Fruit fly (Drosophila melanogaster) whole organism, embryonic: ENCODE measurements around the gene CG32295.

Experiments
- Antp ChIP-seq: fragments of 200-800 bp; sonication (Bioruptor generic); optimal IDR thresholded peaks from 3 replicates; lab custom pipeline; 2016; ENCODE audit warnings: missing biosample characterization, missing genetic modification characterization
- Atf-2 ChIP-seq: fragments of 200-800 bp; sonication (Bioruptor generic); optimal IDR thresholded peaks from 2 replicates; lab custom pipeline; 2016; ENCODE audit warnings: missing biosample characterization, missing genetic modification characterization
- B-H1 ChIP-seq: fragments of 200-800 bp; sonication (Bioruptor generic); IDR thresholded peaks from 3 replicates; pipeline ENCODE4 v1.3.6; 2022; ENCODE audit warnings: missing biosample characterization, missing genetic modification characterization
- CG10543 ChIP-seq: fragments of 200-800 bp; sonication (Bioruptor generic); optimal IDR thresholded peaks from 3 replicates; lab custom pipeline; 2017; ENCODE audit warnings: missing biosample characterization, mild to moderate bottlenecking, missing genetic modification characterization, moderate library complexity
- CG12769 ChIP-seq: fragments of 200-800 bp; sonication (Bioruptor generic); optimal IDR thresholded peaks from 2 replicates; lab custom pipeline; 2019; ENCODE audit warnings: missing biosample characterization, mild to moderate bottlenecking, missing genetic modification characterization, moderate library complexity
- CG14441 ChIP-seq: fragments of 200-800 bp; sonication (Bioruptor generic); IDR thresholded peaks from 2 replicates; pipeline ENCODE4 v1.3.6; 2022; ENCODE audit warnings: missing biosample characterization, missing genetic modification characterization
- CG14710 ChIP-seq: fragments of 200-800 bp; sonication (Bioruptor generic); optimal IDR thresholded peaks from 3 replicates; lab custom pipeline; 2019; ENCODE audit warnings: missing biosample characterization, mild to moderate bottlenecking, missing genetic modification characterization, moderate library complexity
- CG15011 ChIP-seq: fragments of 200-800 bp; sonication (Bioruptor generic); optimal IDR thresholded peaks from 3 replicates; lab custom pipeline; 2018; ENCODE audit warnings: missing biosample characterization, mild to moderate bottlenecking, missing genetic modification characterization
- CG15073 ChIP-seq: fragments of 200-800 bp; sonication (Bioruptor generic); optimal IDR thresholded peaks from 2 replicates; lab custom pipeline; 2016; ENCODE audit warnings: missing biosample characterization, missing genetic modification characterization
- CG16779 ChIP-seq: fragments of 200-800 bp; sonication (Bioruptor generic); IDR thresholded peaks from 2 replicates; pipeline ENCODE4 v1.3.6; 2022; ENCODE audit warnings: missing biosample characterization, missing genetic modification characterization
- CG17829 ChIP-seq: fragments of 200-800 bp; optimal IDR thresholded peaks from 2 replicates; lab custom pipeline; 2019; ENCODE audit warnings: missing biosample characterization, mild to moderate bottlenecking, missing genetic modification characterization, moderate library complexity
- CG17912 ChIP-seq: fragments of 200-800 bp; sonication (Bioruptor generic); optimal IDR thresholded peaks from 2 replicates; lab custom pipeline; 2018; ENCODE audit warnings: missing biosample characterization, mild to moderate bottlenecking, missing genetic modification characterization
- CG18476 ChIP-seq: fragments of 200-800 bp; sonication (Bioruptor generic); optimal IDR thresholded peaks from 2 replicates; lab custom pipeline; 2016; ENCODE audit warnings: missing biosample characterization, mild to moderate bottlenecking, missing genetic modification characterization
- CG18619 ChIP-seq: fragments of 200-800 bp; sonication (Bioruptor generic); optimal IDR thresholded peaks from 3 replicates; lab custom pipeline; 2017; ENCODE audit warnings: missing biosample characterization, mild to moderate bottlenecking, missing genetic modification characterization
- CG2116 ChIP-seq: fragments of 200-800 bp; sonication (Bioruptor generic); optimal IDR thresholded peaks from 3 replicates; lab custom pipeline; 2018; ENCODE audit warnings: missing biosample characterization, mild to moderate bottlenecking, missing genetic modification characterization
- CG2129 ChIP-seq: fragments of 200-800 bp; sonication (Bioruptor generic); IDR thresholded peaks from 2 replicates; pipeline ENCODE4 v1.3.6; 2022; ENCODE audit warnings: missing biosample characterization, missing genetic modification characterization; ENCODE audit not compliant: partially characterized antibody
- CG31441 ChIP-seq: fragments of 200-800 bp; sonication (Bioruptor generic); IDR thresholded peaks from 2 replicates; pipeline ENCODE4 v1.3.6; 2022; ENCODE audit warnings: missing biosample characterization, missing genetic modification characterization
- CG4282 ChIP-seq: fragments of 200-800 bp; sonication (Bioruptor generic); optimal IDR thresholded peaks from 2 replicates; lab custom pipeline; 2016; ENCODE audit warnings: missing biosample characterization, missing genetic modification characterization
- CG8359 ChIP-seq: fragments of 200-800 bp; sonication (Bioruptor generic); optimal IDR thresholded peaks from 2 replicates; lab custom pipeline; 2017; ENCODE audit warnings: missing biosample characterization, mild to moderate bottlenecking, missing genetic modification characterization, borderline replicate concordance
- CG8924 ChIP-seq: fragments of 200-800 bp; optimal IDR thresholded peaks from 3 replicates; lab custom pipeline; 2019; ENCODE audit warnings: missing biosample characterization, mild to moderate bottlenecking, missing genetic modification characterization, moderate library complexity
- CG9609 ChIP-seq: fragments of 200-800 bp; sonication (Bioruptor generic); optimal IDR thresholded peaks from 3 replicates; lab custom pipeline; 2016; ENCODE audit warnings: missing biosample characterization, missing genetic modification characterization
- D19A ChIP-seq: fragments of 200-800 bp; optimal IDR thresholded peaks from 3 replicates; lab custom pipeline; 2019; ENCODE audit warnings: missing biosample characterization, mild to moderate bottlenecking, missing genetic modification characterization, moderate library complexity
- Deaf1 ChIP-seq: fragments of 200-800 bp; optimal IDR thresholded peaks from 3 replicates; lab custom pipeline; 2019; ENCODE audit warnings: missing biosample characterization, mild to moderate bottlenecking, missing genetic modification characterization, moderate library complexity
- Dek ChIP-seq: fragments of 200-800 bp; sonication (Bioruptor generic); optimal IDR thresholded peaks from 3 replicates; lab custom pipeline; 2019; ENCODE audit warnings: missing biosample characterization, mild to moderate bottlenecking, missing genetic modification characterization, moderate library complexity
- Dip3 ChIP-seq: fragments of 200-800 bp; sonication (Bioruptor generic); optimal IDR thresholded peaks from 3 replicates; lab custom pipeline; 2016; ENCODE audit warnings: missing biosample characterization, missing genetic modification characterization
- Fer1 ChIP-seq: fragments of 200-800 bp; sonication (Bioruptor generic); optimal IDR thresholded peaks from 2 replicates; lab custom pipeline; 2017; ENCODE audit warnings: missing biosample characterization, mild to moderate bottlenecking, missing genetic modification characterization
- Hr39 ChIP-seq: fragments of >200 bp; optimal IDR thresholded peaks from 2 replicates; lab custom pipeline; 2017
- Mrtf ChIP-seq: fragments of 200-800 bp; sonication (Bioruptor generic); IDR thresholded peaks from 3 replicates; pipeline ENCODE4 v1.3.6; 2022; ENCODE audit warnings: missing biosample characterization, missing genetic modification characterization
- Myb ChIP-seq: fragments of 200-800 bp; sonication (Bioruptor generic); optimal IDR thresholded peaks from 2 replicates; lab custom pipeline; 2016; ENCODE audit warnings: missing biosample characterization, missing genetic modification characterization
- Opbp ChIP-seq: fragments of 200-800 bp; sonication (Bioruptor generic); IDR thresholded peaks from 3 replicates; pipeline ENCODE4 v1.3.6; 2022; ENCODE audit warnings: missing biosample characterization, missing genetic modification characterization; ENCODE audit not compliant: partially characterized antibody
- Sin3A ChIP-seq: fragments of >200 bp; optimal IDR thresholded peaks from 2 replicates; lab custom pipeline; 2018
- Stat92E ChIP-seq, 3 experiments: fragments of >200 bp in 2 of 3; fragments of 200-800 bp in 1 of 3; sonication (Bioruptor generic) in 1 of 3; optimal IDR thresholded peaks; 2 replicates each; lab custom pipeline; 2017 to 2019; ENCODE audit warnings: missing biosample characterization in 3 of 3, missing genetic modification characterization in 3 of 3, mild to moderate bottlenecking in 1 of 3, moderate library complexity in 1 of 3
- TFAM ChIP-seq: fragments of 200-800 bp; sonication (Bioruptor generic); optimal IDR thresholded peaks from 2 replicates; lab custom pipeline; 2017; ENCODE audit warnings: missing biosample characterization, missing genetic modification characterization, inconsistent platforms
- ase ChIP-seq: fragments of 200-800 bp; sonication (Bioruptor generic); IDR thresholded peaks from 3 replicates; pipeline ENCODE4 v1.3.6; 2022; ENCODE audit warnings: missing biosample characterization, missing genetic modification characterization
- ash1 ChIP-seq: fragments of 200-800 bp; sonication (Bioruptor generic); optimal IDR thresholded peaks from 2 replicates; lab custom pipeline; 2018; ENCODE audit warnings: missing biosample characterization, mild to moderate bottlenecking, missing genetic modification characterization
- cad ChIP-seq: fragments of >200 bp; optimal IDR thresholded peaks from 2 replicates; lab custom pipeline; 2017; ENCODE audit warnings: missing biosample characterization, missing genetic modification characterization
- croc ChIP-seq: fragments of 200-800 bp; sonication (Bioruptor generic); conservative IDR thresholded peaks from 3 replicates; pipeline ENCODE4 v1.3.6; 2022; ENCODE audit warnings: missing biosample characterization, missing genetic modification characterization
- ewg ChIP-seq: fragments of 200-800 bp; sonication (Bioruptor generic); optimal IDR thresholded peaks from 3 replicates; lab custom pipeline; 2017; ENCODE audit warnings: mild to moderate bottlenecking, missing biosample characterization, missing genetic modification reagents, missing genetic modification characterization
- gfzf ChIP-seq: fragments of 200-800 bp; sonication (Bioruptor generic); optimal IDR thresholded peaks from 2 replicates; lab custom pipeline; 2016; ENCODE audit warnings: missing biosample characterization, mild to moderate bottlenecking, missing genetic modification characterization, moderate library complexity
- gsb-n ChIP-seq: fragments of 200-800 bp; sonication (Bioruptor generic); optimal IDR thresholded peaks from 3 replicates; lab custom pipeline; 2018; ENCODE audit warnings: missing biosample characterization, mild to moderate bottlenecking, missing genetic modification characterization
- her ChIP-seq: fragments of 200-800 bp; sonication (Bioruptor generic); optimal IDR thresholded peaks from 2 replicates; lab custom pipeline; 2016; ENCODE audit warnings: missing biosample characterization, missing genetic modification characterization
- lab ChIP-seq: fragments of 200-800 bp; sonication (Bioruptor generic); optimal IDR thresholded peaks from 3 replicates; lab custom pipeline; 2017; ENCODE audit warnings: missing biosample characterization, missing genetic modification characterization, mild to moderate bottlenecking, moderate library complexity, missing genetic modification reagents
- lilli ChIP-seq: fragments of 200-800 bp; sonication (Bioruptor generic); optimal IDR thresholded peaks from 3 replicates; lab custom pipeline; 2016; ENCODE audit warnings: missing biosample characterization, missing genetic modification characterization
- mld ChIP-seq: fragments of 200-800 bp; sonication (Bioruptor generic); IDR thresholded peaks from 3 replicates; pipeline ENCODE4 v1.3.6; 2022; ENCODE audit warnings: missing biosample characterization, missing genetic modification characterization; ENCODE audit not compliant: partially characterized antibody
- phol ChIP-seq: fragments of 200-800 bp; sonication (Bioruptor generic); optimal IDR thresholded peaks from 3 replicates; lab custom pipeline; 2018; ENCODE audit warnings: missing biosample characterization, mild to moderate bottlenecking, missing genetic modification characterization, moderate library complexity
- pita ChIP-seq: fragments of 200-800 bp; sonication (Bioruptor generic); optimal IDR thresholded peaks from 2 replicates; lab custom pipeline; 2017; ENCODE audit warnings: missing biosample characterization, mild to moderate bottlenecking, missing genetic modification characterization
- tio ChIP-seq: fragments of 200-800 bp; sonication (Bioruptor generic); optimal IDR thresholded peaks from 2 replicates; lab custom pipeline; 2017; ENCODE audit warnings: missing biosample characterization, missing genetic modification characterization, inconsistent platforms
- unpg ChIP-seq: fragments of 200-800 bp; sonication (Bioruptor generic); optimal IDR thresholded peaks from 3 replicates; lab custom pipeline; 2018; ENCODE audit warnings: missing biosample characterization, mild to moderate bottlenecking, missing genetic modification characterization, moderate library complexity
- wek ChIP-seq: fragments of 200-800 bp; sonication (Bioruptor generic); optimal IDR thresholded peaks from 3 replicates; lab custom pipeline; 2018; ENCODE audit warnings: missing biosample characterization, mild to moderate bottlenecking, missing genetic modification characterization, moderate library complexity
- wor ChIP-seq: fragments of 200-800 bp; sonication (Bioruptor generic); IDR thresholded peaks from 2 replicates; pipeline ENCODE4 v1.3.6; 2022; ENCODE audit warnings: missing biosample characterization, missing genetic modification characterization
- zfh1 ChIP-seq: fragments of 200-800 bp; sonication (Bioruptor generic); IDR thresholded peaks from 3 replicates; pipeline ENCODE4 v1.3.6; 2022; ENCODE audit warnings: missing biosample characterization, missing genetic modification characterization
- zfh2 ChIP-seq: fragments of 200-800 bp; sonication (Bioruptor generic); optimal IDR thresholded peaks from 2 replicates; lab custom pipeline; 2016; ENCODE audit warnings: missing biosample characterization, missing genetic modification characterization

CG32295 gene

dm6 chr3L:2532377-2532776 is 5.6 kb upstream of the CG32295 start (continued):
- peak; percentile 52; the same call in 2 of the 3 replicates for TF ChIP-seq Mrtf (GFP tag; lab: Robert Waterston, UW)
- no peak for TF ChIP-seq TFAM (GFP tag; lab: Kevin White, UChicago)
- no peak for TF ChIP-seq Antp (GFP tag; lab: Kevin White, UChicago)
- peak; percentile 83 for TF ChIP-seq ase (GFP tag; lab: Robert Waterston, UW)
- TF ChIP-seq Sin3A (lab: Kevin White, UChicago): no peak
- no peak for TF ChIP-seq mld (GFP tag; lab: Robert Waterston, UW)
- TF ChIP-seq CG17829 (tag; lab: Kevin White, UChicago): peak; percentile 15
- no peak for TF ChIP-seq Dek (tag; lab: Kevin White, UChicago)
- TF ChIP-seq Opbp: no peak
- TF ChIP-seq lilli (GFP tag; lab: Kevin White, UChicago): no peak
- TF ChIP-seq Myb (GFP tag; lab: Kevin White, UChicago): no peak
- TF ChIP-seq cad (GFP tag; lab: Kevin White, UChicago): no peak
- no peak for TF ChIP-seq wor (GFP tag; lab: Robert Waterston, UW)
- TF ChIP-seq ash1 (GFP tag; lab: Kevin White, UChicago): no peak
- no peak for TF ChIP-seq CG10543 (GFP tag; lab: Kevin White, UChicago)
- no peak for TF ChIP-seq CG17912 (GFP tag; lab: Kevin White, UChicago)
- TF ChIP-seq CG15073 (GFP tag; lab: Kevin White, UChicago): no peak
- TF ChIP-seq B-H1 (GFP tag; lab: Robert Waterston, UW): no peak; the same call in 2 of the 3 replicates
- no peak for TF ChIP-seq CG18619 (GFP tag; lab: Kevin White, UChicago)
- no peak for TF ChIP-seq Hr39 (lab: Kevin White, UChicago)
- 0 out of 2 replicates have a peak, but pooled peaks have one; percentile 19 for TF ChIP-seq CG16779 (GFP tag; lab: Robert Waterston, UW)
- TF ChIP-seq gsb-n (tag; lab: Kevin White, UChicago): no peak
- peak; percentile 79 for TF ChIP-seq zfh1
- TF ChIP-seq CG9609: no peak
- peak; percentile 33; the same call in 2 of the 3 replicates for TF ChIP-seq croc (GFP tag; lab: Robert Waterston, UW)
- TF ChIP-seq Deaf1 (tag; lab: Kevin White, UChicago): no peak
- no peak for TF ChIP-seq lab (GFP tag; lab: Kevin White, UChicago)
- peak; percentile 33 for TF ChIP-seq unpg (GFP tag; lab: Kevin White, UChicago)
- peak; percentile 75 for TF ChIP-seq CG14441 (GFP tag; lab: Robert Waterston, UW)
- no peak for TF ChIP-seq CG2116 (GFP tag; lab: Kevin White, UChicago)
- TF ChIP-seq CG15011 (GFP tag; lab: Kevin White, UChicago): no peak
- peak; percentile 48 for TF ChIP-seq phol (tag; lab: Kevin White, UChicago)
- no peak for TF ChIP-seq pita (GFP tag; lab: Kevin White, UChicago)
- TF ChIP-seq CG8924 (tag; lab: Kevin White, UChicago): no peak
- TF ChIP-seq CG18476: no peak
- no peak for TF ChIP-seq her
- no peak for TF ChIP-seq Atf-2 (GFP tag; lab: Kevin White, UChicago)
- TF ChIP-seq CG2129 (GFP tag; lab: Robert Waterston, UW): no peak
- TF ChIP-seq CG14710 (tag; lab: Kevin White, UChicago): no peak
- no peak for TF ChIP-seq tio (GFP tag; lab: Kevin White, UChicago)
- no peak for TF ChIP-seq Fer1 (GFP tag; lab: Kevin White, UChicago)
- TF ChIP-seq D19A (tag; lab: Kevin White, UChicago): peak; percentile 53
- no peak for TF ChIP-seq CG8359 (GFP tag; lab: Kevin White, UChicago)
- peak; percentile 26 for TF ChIP-seq CG12769 (tag; lab: Kevin White, UChicago)
- no peak for TF ChIP-seq Stat92E (GFP tag; optimal IDR thresholded peaks at IDR 0.05; lab: Kevin White, UChicago)
- TF ChIP-seq gfzf: no peak
- TF ChIP-seq ewg: peak; percentile 10
- no peak for TF ChIP-seq CG4282
- no peak for TF ChIP-seq zfh2 (GFP tag; lab: Kevin White, UChicago)
- no peak for TF ChIP-seq Dip3 (GFP tag; lab: Kevin White, UChicago)
- TF ChIP-seq wek (GFP tag; lab: Kevin White, UChicago): no peak
- no peak for TF ChIP-seq CG31441
